Fruit fly (Drosophila melanogaster): ENCODE results near the gene Men-b.

The Men-b gene

dm6 chr3R:27150685-27151515 lies 562 bp upstream of the Men-b start, which contains the start of gene CG6051:
TSS of gene CG6051 (minus strand) at chr3R:27151069.
- TF ChIP-seq insv (optimal IDR thresholded peaks at IDR 0.05) = no peak
- TF ChIP-seq Myc (optimal IDR thresholded peaks at IDR 0.05) = no peak
- no peak for TF ChIP-seq h (optimal IDR thresholded peaks at IDR 0.05)
- TF ChIP-seq psq (optimal IDR thresholded peaks at IDR 0.05) = no peak
- TF ChIP-seq ttk (optimal IDR thresholded peaks at IDR 0.05) = no peak
- TF ChIP-seq Sin3A (optimal IDR thresholded peaks at IDR 0.05) = no peak

- no peak for TF ChIP-seq h (optimal IDR thresholded peaks at IDR 0.05)
- no peak for TF ChIP-seq ttk (optimal IDR thresholded peaks at IDR 0.05)
- TF ChIP-seq Sin3A (optimal IDR thresholded peaks at IDR 0.05) = no peak
Observed at dm6 chr3R:27152129-27152968, 887 bp downstream of the Men-b start.

- TF ChIP-seq ttk (optimal IDR thresholded peaks at IDR 0.05) (no peak), Myc (optimal IDR thresholded peaks at IDR 0.05) (no peak)
Observed at dm6 chr3R:27153062-27153878, 1.8 kb downstream of the Men-b start.

- no peak for TF ChIP-seq h (optimal IDR thresholded peaks at IDR 0.05)
- no peak for TF ChIP-seq Sin3A (optimal IDR thresholded peaks at IDR 0.05)
- TF ChIP-seq insv (optimal IDR thresholded peaks at IDR 0.05) = no peak
- no peak for TF ChIP-seq Myc (optimal IDR thresholded peaks at IDR 0.05)
- TF ChIP-seq psq (optimal IDR thresholded peaks at IDR 0.05) = no peak
- TF ChIP-seq ttk (optimal IDR thresholded peaks at IDR 0.05) = no peak
Observed at dm6 chr3R:27154001-27154400, 2.5 kb downstream of the Men-b start.

- TF ChIP-seq h (optimal IDR thresholded peaks at IDR 0.05) = no peak
- no peak for TF ChIP-seq psq (optimal IDR thresholded peaks at IDR 0.05)
- TF ChIP-seq insv (optimal IDR thresholded peaks at IDR 0.05) = no peak
- no peak for TF ChIP-seq Sin3A (optimal IDR thresholded peaks at IDR 0.05)
- TF ChIP-seq ttk (optimal IDR thresholded peaks at IDR 0.05) = no peak
- TF ChIP-seq Myc (optimal IDR thresholded peaks at IDR 0.05) = no peak
Observed at dm6 chr3R:27157814-27158213, 6.4 kb downstream of the Men-b start, which contains the start of gene grass. TSS of gene grass (plus strand) at chr3R:27157948.

- TF ChIP-seq psq (optimal IDR thresholded peaks at IDR 0.05) = no peak
- TF ChIP-seq h (optimal IDR thresholded peaks at IDR 0.05) = no peak
- no peak for TF ChIP-seq insv (optimal IDR thresholded peaks at IDR 0.05)
- TF ChIP-seq Sin3A (optimal IDR thresholded peaks at IDR 0.05) = no peak
- no peak for TF ChIP-seq ttk (optimal IDR thresholded peaks at IDR 0.05)
- no peak for TF ChIP-seq Myc (optimal IDR thresholded peaks at IDR 0.05)
Observed at dm6 chr3R:27159870-27160269, 8.4 kb downstream of the Men-b start.

dm6 chr3R:27160858-27161257 lies 9.4 kb downstream of the Men-b start, which contains the start of gene CG5909:
TSS of gene CG5909 (plus strand) at chr3R:27161158.
- TF ChIP-seq psq (optimal IDR thresholded peaks at IDR 0.05) = no peak

- no peak for TF ChIP-seq Myc (optimal IDR thresholded peaks at IDR 0.05)
- TF ChIP-seq h (optimal IDR thresholded peaks at IDR 0.05) = no peak
Observed at dm6 chr3R:27162824-27163223, 11.4 kb downstream of the Men-b start, which contains the start of gene ppk31. TSS of gene ppk31 (plus strand) at chr3R:27163124.

- TF ChIP-seq psq (optimal IDR thresholded peaks at IDR 0.05) (no peak), Sin3A (optimal IDR thresholded peaks at IDR 0.05) (no peak), h (optimal IDR thresholded peaks at IDR 0.05) (no peak), ttk (optimal IDR thresholded peaks at IDR 0.05) (no peak), Myc (optimal IDR thresholded peaks at IDR 0.05) (no peak)
Observed at dm6 chr3R:27165416-27165982, 14.0 kb downstream of the Men-b start, which contains the start of the genes CG34293 and spn-D. TSS of gene CG34293 (minus strand) at chr3R:27165575. TSS of gene spn-D (plus strand) at chr3R:27165716.

- TF ChIP-seq insv (optimal IDR thresholded peaks at IDR 0.05) (no peak), ttk (optimal IDR thresholded peaks at IDR 0.05) (no peak), psq (optimal IDR thresholded peaks at IDR 0.05) (no peak), h (optimal IDR thresholded peaks at IDR 0.05) (no peak)
Observed at dm6 chr3R:27167350-27167749, 15.9 kb downstream of the Men-b start.

- no peak for TF ChIP-seq Myc (optimal IDR thresholded peaks at IDR 0.05)
- TF ChIP-seq ttk (optimal IDR thresholded peaks at IDR 0.05) = no peak
- no peak for TF ChIP-seq psq (optimal IDR thresholded peaks at IDR 0.05)
- no peak for TF ChIP-seq h (optimal IDR thresholded peaks at IDR 0.05)
- TF ChIP-seq insv (optimal IDR thresholded peaks at IDR 0.05) = no peak
- no peak for TF ChIP-seq Sin3A (optimal IDR thresholded peaks at IDR 0.05)
Observed at dm6 chr3R:27171153-27171552, 19.7 kb downstream of the Men-b start.

dm6 chr3R:27175710-27176109 lies 24.2 kb downstream of the Men-b start:
- no peak for TF ChIP-seq Sin3A (optimal IDR thresholded peaks at IDR 0.05)
- no peak for TF ChIP-seq ttk (optimal IDR thresholded peaks at IDR 0.05)
- TF ChIP-seq insv (optimal IDR thresholded peaks at IDR 0.05) = no peak
- no peak for TF ChIP-seq psq (optimal IDR thresholded peaks at IDR 0.05)
- TF ChIP-seq Myc (optimal IDR thresholded peaks at IDR 0.05) = no peak
- no peak for TF ChIP-seq h (optimal IDR thresholded peaks at IDR 0.05)

Measured in Kc167 (cell line).